Fruit fly (Drosophila melanogaster): ENCODE data around the gene Rcd-1.

Gene Rcd-1

DNA sequence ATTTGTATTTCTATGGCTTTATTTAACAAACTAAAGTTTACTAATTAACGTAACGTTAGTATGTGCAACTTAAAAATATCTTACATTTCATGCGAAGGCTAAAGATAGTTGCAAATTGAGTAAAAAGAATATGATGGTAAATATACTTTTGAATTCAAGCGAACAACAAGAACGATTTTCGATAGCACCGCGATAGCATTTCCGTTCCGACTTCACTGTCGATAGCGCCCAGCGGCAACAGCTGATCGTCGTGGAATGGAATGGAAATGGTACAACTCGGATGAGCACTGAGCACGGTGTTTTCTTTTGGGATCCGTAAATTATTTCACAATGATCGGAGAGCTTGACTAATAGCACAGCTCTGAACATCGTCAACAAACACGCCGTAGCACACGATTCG, 25.1 kb upstream of the Rcd-1 start (continued):
- TF ChIP-seq CG13894 (tag; optimal IDR thresholded peaks at IDR 0.05) (no peak), CG2678 (tag; optimal IDR thresholded peaks at IDR 0.05) (no peak), CG30431 (GFP tag; optimal IDR thresholded peaks at IDR 0.05) (no peak), Trl (optimal IDR thresholded peaks at IDR 0.05) (no peak), Trl (GFP tag; optimal IDR thresholded peaks at IDR 0.05) (no peak), Ssrp (tag; optimal IDR thresholded peaks at IDR 0.05) (no peak), Myb (GFP tag; optimal IDR thresholded peaks at IDR 0.05) (peak; percentile 76), Bdp1 (GFP tag; optimal IDR thresholded peaks at IDR 0.05) (no peak), CG17568 (GFP tag; optimal IDR thresholded peaks at IDR 0.05) (no peak), CG7839 (tag; optimal IDR thresholded peaks at IDR 0.05) (no peak), CG9932 (GFP tag; IDR thresholded peaks at IDR 0.05) (no peak), CG4854 (GFP tag; optimal IDR thresholded peaks at IDR 0.05) (no peak), cas (GFP tag; IDR thresholded peaks at IDR 0.05) (no peak), Dip2 (GFP tag; IDR thresholded peaks at IDR 0.05) (no peak), CG17186 (GFP tag; optimal IDR thresholded peaks at IDR 0.05) (no peak), ttk (GFP tag; IDR thresholded peaks at IDR 0.05) (no peak), pita (GFP tag; optimal IDR thresholded peaks at IDR 0.05) (no peak), br (optimal IDR thresholded peaks at IDR 0.05) (no peak), Ets97D (GFP tag; optimal IDR thresholded peaks at IDR 0.05) (peak; percentile 98), HLH4C (GFP tag; IDR thresholded peaks at IDR 0.05; ENCODE audit: partially characterized antibody) (0 out of 3 replicates have a peak, but pooled peaks have one; percentile 43), CG7745 (tag; optimal IDR thresholded peaks at IDR 0.05) (no peak), CG16779 (GFP tag; IDR thresholded peaks at IDR 0.05) (no peak), so (GFP tag; IDR thresholded peaks at IDR 0.05) (peak; percentile 51; the same call in 1 of the 3 replicates), pan (optimal IDR thresholded peaks at IDR 0.05) (no peak), pan (GFP tag; optimal IDR thresholded peaks at IDR 0.05 in 1 of 2, IDR thresholded peaks at IDR 0.05 in 1 of 2) (peak in 1 of 2 experiments; percentile 29), CG9876 (GFP tag; optimal IDR thresholded peaks at IDR 0.05) (no peak), gsb (GFP tag; IDR thresholded peaks at IDR 0.05) (0 out of 2 replicates have a peak, but pooled peaks have one; percentile 9), Kr (GFP tag; optimal IDR thresholded peaks at IDR 0.05) (no peak), da (GFP tag; optimal IDR thresholded peaks at IDR 0.05) (no peak), stc (GFP tag; IDR thresholded peaks at IDR 0.05) (peak; percentile 42; the same call in 1 of the 2 replicates), CG10209 (GFP tag; optimal IDR thresholded peaks at IDR 0.05) (no peak), CG2875 (GFP tag; optimal IDR thresholded peaks at IDR 0.05) (peak; percentile 55), CG11247 (GFP tag; IDR thresholded peaks at IDR 0.05) (no peak), bowl (GFP tag; IDR thresholded peaks at IDR 0.05) (0 out of 2 replicates have a peak, but pooled peaks have one; percentile 10), Sry-δ (GFP tag; optimal IDR thresholded peaks at IDR 0.05) (peak; percentile 46), Ravus (GFP tag; IDR thresholded peaks at IDR 0.05) (no peak), fd3F (GFP tag; optimal IDR thresholded peaks at IDR 0.05) (no peak), CG9609 (GFP tag; optimal IDR thresholded peaks at IDR 0.05) (no peak), CG14667 (GFP tag; IDR thresholded peaks at IDR 0.05) (no peak), slp2 (GFP tag; optimal IDR thresholded peaks at IDR 0.05) (no peak), CG2712 (tag; optimal IDR thresholded peaks at IDR 0.05) (peak; percentile 51), Bgb (GFP tag; IDR thresholded peaks at IDR 0.05; ENCODE audit: partially characterized antibody) (no peak), tup (GFP tag; optimal IDR thresholded peaks at IDR 0.05) (no peak), mirr (GFP tag; optimal IDR thresholded peaks at IDR 0.05) (peak; percentile 89), CG6272 (GFP tag; IDR thresholded peaks at IDR 0.05) (no peak), Mad (GFP tag; optimal IDR thresholded peaks at IDR 0.05) (no peak), CG34376 (GFP tag; optimal IDR thresholded peaks at IDR 0.05) (peak; percentile 90), shn (GFP tag; optimal IDR thresholded peaks at IDR 0.05) (no peak), CG16815 (GFP tag; optimal IDR thresholded peaks at IDR 0.05) (no peak), CG14014 (GFP tag; IDR thresholded peaks at IDR 0.05) (peak; percentile 14; the same call in 1 of the 2 replicates), dm (GFP tag; optimal IDR thresholded peaks at IDR 0.05) (no peak), aop (GFP tag; IDR thresholded peaks at IDR 0.05) (no peak), dan (GFP tag; IDR thresholded peaks at IDR 0.05) (no peak)

All from whole organism, embryonic.